Worm (Caenorhabditis elegans) whole organism, mixed stage, embryonic: ENCODE data around the gene lev-9.

Source experiments
- M03D4.4 ChIP-seq: sonication (generic microtip); optimal IDR thresholded peaks from 2 replicates; lab custom pipeline; 2017; ENCODE audit warnings: mild to moderate bottlenecking, missing genetic modification characterization, missing compliant biosample characterization
- bed-3 ChIP-seq: fragments of 200-800 bp; sonication (Bioruptor generic); optimal IDR thresholded peaks from 3 replicates; lab custom pipeline; 2018; ENCODE audit warnings: mild to moderate bottlenecking, missing genetic modification characterization, moderate library complexity, missing compliant biosample characterization
- blmp-1 ChIP-seq: fragments of 150-350 bp; optimal IDR thresholded peaks from 2 replicates; lab custom pipeline; 2014; ENCODE audit warnings: missing biosample characterization, missing genetic modification characterization
- ceh-39 ChIP-seq: fragments of 150-350 bp; optimal IDR thresholded peaks from 2 replicates; lab custom pipeline; 2014; ENCODE audit warnings: missing biosample characterization, missing genetic modification characterization
- ceh-43 ChIP-seq: fragments of 200-800 bp; sonication (Bioruptor generic); optimal IDR thresholded peaks from 2 replicates; lab custom pipeline; 2018; ENCODE audit warnings: mild to moderate bottlenecking, missing genetic modification characterization, moderate library complexity, missing compliant biosample characterization
- ceh-83 ChIP-seq: fragments of 200-800 bp; sonication (Bioruptor generic); optimal IDR thresholded peaks from 2 replicates; lab custom pipeline; 2018; ENCODE audit warnings: mild to moderate bottlenecking, missing genetic modification characterization, missing compliant biosample characterization
- ces-1 ChIP-seq: fragments of 150-350 bp; optimal IDR thresholded peaks from 2 replicates; lab custom pipeline; 2014; ENCODE audit warnings: missing biosample characterization, missing genetic modification reagents, missing genetic modification characterization
- cnd-1 ChIP-seq: fragments of 200-800 bp; sonication (Bioruptor generic); optimal IDR thresholded peaks from 2 replicates; lab custom pipeline; 2018; ENCODE audit warnings: mild to moderate bottlenecking, missing genetic modification characterization, missing compliant biosample characterization
- drap-1 ChIP-seq: fragments of 200-800 bp; sonication (Bioruptor generic); optimal IDR thresholded peaks from 3 replicates; lab custom pipeline; 2018; ENCODE audit warnings: mild to moderate bottlenecking, missing genetic modification characterization, missing compliant biosample characterization
- elt-1 ChIP-seq: sonication (generic microtip); optimal IDR thresholded peaks from 2 replicates; lab custom pipeline; 2017; ENCODE audit warnings: missing genetic modification characterization, mild to moderate bottlenecking, missing compliant biosample characterization, antibody characterized with exemption, moderate library complexity, borderline replicate concordance; ENCODE audit not compliant: insufficient read depth
- elt-3 ChIP-seq: fragments of 150-350 bp; optimal IDR thresholded peaks from 2 replicates; lab custom pipeline; 2014; ENCODE audit warnings: missing biosample characterization, missing genetic modification characterization
- flh-1 ChIP-seq: fragments of 200-800 bp; sonication (Bioruptor generic); optimal IDR thresholded peaks from 2 replicates; lab custom pipeline; 2018; ENCODE audit warnings: mild to moderate bottlenecking, missing genetic modification characterization, moderate library complexity, missing compliant biosample characterization
- ham-2 ChIP-seq: fragments of 200-800 bp; sonication (Bioruptor generic); optimal IDR thresholded peaks from 2 replicates; lab custom pipeline; 2018; ENCODE audit warnings: mild to moderate bottlenecking, missing genetic modification characterization, missing compliant biosample characterization
- hlh-1 ChIP-seq: fragments of 150-350 bp; optimal IDR thresholded peaks from 2 replicates; lab custom pipeline; 2014; ENCODE audit warnings: missing biosample characterization, missing genetic modification reagents, missing genetic modification characterization
- lin-13 ChIP-seq: fragments of 150-350 bp; optimal IDR thresholded peaks from 2 replicates; lab custom pipeline; 2014; ENCODE audit warnings: missing biosample characterization, missing genetic modification characterization
- lin-32 ChIP-seq: fragments of 200-800 bp; sonication (Bioruptor generic); optimal IDR thresholded peaks from 2 replicates; lab custom pipeline; 2018; ENCODE audit warnings: mild to moderate bottlenecking, missing genetic modification characterization, missing compliant biosample characterization
- lsy-2 ChIP-seq: fragments of 150-350 bp; optimal IDR thresholded peaks from 2 replicates; lab custom pipeline; 2014; ENCODE audit warnings: missing biosample characterization, missing genetic modification characterization
- mep-1 ChIP-seq: fragments of 150-350 bp; optimal IDR thresholded peaks from 2 replicates; lab custom pipeline; 2017; ENCODE audit warnings: missing biosample characterization, missing genetic modification reagents, missing genetic modification characterization, inconsistent platforms
- mls-2 ChIP-seq: sonication (generic microtip); optimal IDR thresholded peaks from 2 replicates; lab custom pipeline; 2016; ENCODE audit warnings: mild to moderate bottlenecking, missing genetic modification characterization, moderate library complexity, missing compliant biosample characterization
- nhr-12 ChIP-seq: fragments of 150-350 bp; optimal IDR thresholded peaks from 2 replicates; lab custom pipeline; 2014; ENCODE audit warnings: missing biosample characterization, missing genetic modification characterization
- nhr-2 ChIP-seq: fragments of 150-350 bp; optimal IDR thresholded peaks from 2 replicates; lab custom pipeline; 2014; ENCODE audit warnings: missing biosample characterization, missing genetic modification characterization
- nhr-237 ChIP-seq: fragments of 150-350 bp; optimal IDR thresholded peaks from 2 replicates; lab custom pipeline; 2014; ENCODE audit warnings: missing biosample characterization, missing genetic modification characterization
- nhr-28 ChIP-seq: fragments of 150-350 bp; optimal IDR thresholded peaks from 2 replicates; lab custom pipeline; 2014; ENCODE audit warnings: missing biosample characterization, missing genetic modification characterization
- nhr-76 ChIP-seq: sonication (generic microtip); optimal IDR thresholded peaks from 2 replicates; lab custom pipeline; 2017; ENCODE audit warnings: missing biosample characterization, missing genetic modification characterization
- pha-4 ChIP-seq: fragments of 150-350 bp; optimal IDR thresholded peaks from 2 replicates; lab custom pipeline; 2018; ENCODE audit warnings: missing biosample characterization, missing genetic modification reagents, missing genetic modification characterization
- sem-2 ChIP-seq: fragments of 200-800 bp; sonication (Bioruptor generic); optimal IDR thresholded peaks from 2 replicates; lab custom pipeline; 2018; ENCODE audit warnings: mild to moderate bottlenecking, missing genetic modification characterization, missing compliant biosample characterization
- snpc-4 ChIP-seq: fragments of 150-350 bp; optimal IDR thresholded peaks from 2 replicates; lab custom pipeline; 2014; ENCODE audit warnings: missing biosample characterization, missing genetic modification characterization
- sptf-1 ChIP-seq: sonication (generic microtip); optimal IDR thresholded peaks from 2 replicates; lab custom pipeline; 2017; ENCODE audit warnings: mild to moderate bottlenecking, missing genetic modification characterization, moderate library complexity, missing compliant biosample characterization
- tbx-8 ChIP-seq: fragments of 200-800 bp; sonication (Bioruptor generic); optimal IDR thresholded peaks from 2 replicates; lab custom pipeline; 2018; ENCODE audit warnings: mild to moderate bottlenecking, missing genetic modification characterization, moderate library complexity, missing compliant biosample characterization
- unc-120 ChIP-seq: sonication (generic microtip); optimal IDR thresholded peaks from 2 replicates; lab custom pipeline; 2017; ENCODE audit warnings: missing genetic modification characterization, missing compliant biosample characterization; ENCODE audit not compliant: poor library complexity, severe bottlenecking
- unc-39 ChIP-seq: fragments of 150-350 bp; optimal IDR thresholded peaks from 2 replicates; lab custom pipeline; 2014; ENCODE audit warnings: missing biosample characterization, missing genetic modification characterization
- unc-62 ChIP-seq: fragments of 150-350 bp; optimal IDR thresholded peaks from 2 replicates; lab custom pipeline; 2014; ENCODE audit warnings: missing biosample characterization, missing genetic modification reagents, missing genetic modification characterization
- ztf-11 ChIP-seq: fragments of 150-350 bp; optimal IDR thresholded peaks from 2 replicates; lab custom pipeline; 2014; ENCODE audit warnings: missing biosample characterization, missing genetic modification characterization

lev-9 gene

ce11 chrX:6266739-6267138, 24.8 kb downstream of the lev-9 start, which contains the start of gene W05H9.2:
Gene W05H9.2 (plus strand): TSS chrX:6267039.
- TF ChIP-seq drap-1 (no peak), ces-1 (no peak), ceh-39 (tag; lab: Kevin White, UChicago) (no peak), cnd-1 (no peak)

ce11 chrX:6263194-6263698, 28.3 kb downstream of the lev-9 start, which contains the start of gene W05H9.4:
Gene W05H9.4 (plus strand): TSS chrX:6263648.
- no peak for TF ChIP-seq snpc-4 (tag; lab: Kevin White, UChicago)
- TF ChIP-seq nhr-237 = no peak
- no peak for TF ChIP-seq pha-4 (tag; lab: Kevin White, UChicago)
- TF ChIP-seq blmp-1 = no peak
- peak; percentile 75 for TF ChIP-seq mls-2 (tag; lab: Kevin White, UChicago)
- no peak for TF ChIP-seq elt-3 (tag; lab: Kevin White, UChicago)
- peak; percentile 69 for TF ChIP-seq unc-120
- peak; percentile 52 for TF ChIP-seq cnd-1
- no peak for TF ChIP-seq ceh-43 (GFP tag; lab: Kevin White, UChicago)
- no peak for TF ChIP-seq unc-62
- peak; percentile 20 for TF ChIP-seq ham-2
- TF ChIP-seq mep-1 (tag; lab: Kevin White, UChicago) = peak; percentile 12
- TF ChIP-seq ztf-11 (tag; lab: Kevin White, UChicago) = peak; percentile 2
- TF ChIP-seq M03D4.4 (tag; lab: Kevin White, UChicago) = no peak
- no peak for TF ChIP-seq lsy-2 (tag; lab: Kevin White, UChicago)
- TF ChIP-seq nhr-12 (tag; lab: Kevin White, UChicago) = no peak
- no peak for TF ChIP-seq unc-39 (tag; lab: Kevin White, UChicago)
- TF ChIP-seq ces-1 = peak; percentile 57
- TF ChIP-seq flh-1 (GFP tag; lab: Kevin White, UChicago) = no peak
- TF ChIP-seq lin-13 = peak; percentile 10
- peak; percentile 91 for TF ChIP-seq nhr-2 (tag; lab: Kevin White, UChicago)
- TF ChIP-seq tbx-8 (GFP tag; lab: Kevin White, UChicago) = no peak
- TF ChIP-seq nhr-28 (tag; lab: Kevin White, UChicago) = no peak
- no peak for TF ChIP-seq sptf-1 (tag; lab: Kevin White, UChicago)
- no peak for TF ChIP-seq bed-3 (GFP tag; lab: Kevin White, UChicago)
- TF ChIP-seq ceh-39 (tag; lab: Kevin White, UChicago) = peak; percentile 71
- peak; percentile 53 for TF ChIP-seq hlh-1 (tag; lab: Kevin White, UChicago)
- no peak for TF ChIP-seq sem-2 (GFP tag; lab: Kevin White, UChicago)

DNA sequence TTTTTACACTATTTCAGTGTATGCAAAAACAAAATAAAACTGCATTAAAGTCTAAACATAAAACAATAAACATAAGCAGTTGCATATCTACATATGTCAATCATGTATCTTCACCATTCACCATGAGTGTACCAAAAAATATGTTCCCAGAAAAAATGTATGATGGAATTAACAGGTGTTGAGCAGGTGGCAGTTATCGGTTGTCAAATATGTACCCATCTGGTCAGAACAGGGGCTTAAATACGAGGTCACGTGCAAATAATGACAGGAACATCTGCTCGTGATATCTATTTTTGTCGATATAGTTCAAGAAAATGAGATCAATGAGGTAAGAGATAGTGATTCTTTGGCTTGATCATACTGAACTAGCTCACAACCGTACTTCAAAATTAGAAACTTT, 32.5 kb downstream of the lev-9 start:
- peak; percentile 99 for TF ChIP-seq lin-32 (GFP tag; lab: Kevin White, UChicago)
- peak; percentile 55 for TF ChIP-seq hlh-1 (tag; lab: Kevin White, UChicago)
- no peak for TF ChIP-seq mep-1 (tag; lab: Kevin White, UChicago)
- TF ChIP-seq ceh-39 (tag; lab: Kevin White, UChicago) = peak; percentile 23
- TF ChIP-seq unc-62 = peak; percentile 57
- TF ChIP-seq cnd-1 = peak; percentile 93
- no peak for TF ChIP-seq M03D4.4 (tag; lab: Kevin White, UChicago)
- TF ChIP-seq nhr-2 (tag; lab: Kevin White, UChicago) = peak; percentile 87

DNA sequence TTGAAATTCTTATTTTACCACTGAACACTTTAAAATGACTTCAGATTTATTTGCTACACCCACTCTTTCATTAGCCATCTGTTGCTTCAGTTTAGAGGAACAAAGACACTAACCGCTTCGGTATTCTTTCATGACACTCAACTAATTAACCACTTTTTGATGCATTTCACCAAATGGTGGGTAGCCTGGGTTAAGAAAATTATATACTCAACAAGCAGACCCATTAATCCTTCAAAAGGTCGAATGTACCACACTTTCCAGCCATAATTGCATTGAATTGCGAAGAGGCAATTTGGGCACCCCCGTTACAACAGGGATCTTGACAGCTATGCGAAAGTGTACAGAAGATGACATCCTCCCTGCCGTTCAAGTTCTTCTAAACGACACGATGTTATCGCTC, 33.1 kb downstream of the lev-9 start:
- TF ChIP-seq ceh-39 (tag; lab: Kevin White, UChicago) = no peak
- peak; percentile 42 for TF ChIP-seq nhr-2 (tag; lab: Kevin White, UChicago)
- no peak for TF ChIP-seq nhr-76 (tag; lab: Kevin White, UChicago)
- TF ChIP-seq sptf-1 (tag; lab: Kevin White, UChicago) = peak; percentile 12
- peak; percentile 61 for TF ChIP-seq lin-32 (GFP tag; lab: Kevin White, UChicago)
- no peak for TF ChIP-seq elt-1 (tag; lab: Kevin White, UChicago)
- TF ChIP-seq elt-3 (tag; lab: Kevin White, UChicago) = no peak
- no peak for TF ChIP-seq unc-39 (tag; lab: Kevin White, UChicago)
- no peak for TF ChIP-seq mep-1 (tag; lab: Kevin White, UChicago)
- TF ChIP-seq sem-2 (GFP tag; lab: Kevin White, UChicago) = no peak
- TF ChIP-seq cnd-1 = peak; percentile 67
- TF ChIP-seq drap-1 = no peak
- no peak for TF ChIP-seq ceh-83
- peak; percentile 62 for TF ChIP-seq ceh-43 (GFP tag; lab: Kevin White, UChicago)
- TF ChIP-seq M03D4.4 (tag; lab: Kevin White, UChicago) = no peak
- TF ChIP-seq ces-1 = peak; percentile 53
- no peak for TF ChIP-seq unc-62
- no peak for TF ChIP-seq mls-2 (tag; lab: Kevin White, UChicago)
- TF ChIP-seq unc-120 = no peak
- no peak for TF ChIP-seq snpc-4 (tag; lab: Kevin White, UChicago)
